Fruit fly (Drosophila melanogaster): ENCODE measurements around the gene CG32069.

The CG32069 gene

dm6 chr3L:11097982-11098663 is 35.7 kb upstream of the CG32069 start, which contains the start of the genes Irbp18 and APP-BP1:
Gene Irbp18 (minus strand): TSS chr3L:11098186.
Gene APP-BP1 (plus strand): TSS chr3L:11098412.
- peak; percentile 89 for TF ChIP-seq D1 (tag; optimal IDR thresholded peaks at IDR 0.05)
- peak; percentile 91 for TF ChIP-seq fd96Ca (GFP tag; IDR thresholded peaks at IDR 0.05)
- no peak for TF ChIP-seq CG13204 (GFP tag; optimal IDR thresholded peaks at IDR 0.05)
- TF ChIP-seq CG34367 (tag; optimal IDR thresholded peaks at IDR 0.05) = peak; percentile 91
- peak; percentile 89 for TF ChIP-seq CG32121 (GFP tag; IDR thresholded peaks at IDR 0.05)
- TF ChIP-seq Pif1A (GFP tag; optimal IDR thresholded peaks at IDR 0.05) = peak; percentile 96
- peak; percentile 93 for TF ChIP-seq CG8301 (tag; optimal IDR thresholded peaks at IDR 0.05)
- peak; percentile 76 for TF ChIP-seq CG12605 (GFP tag; IDR thresholded peaks at IDR 0.05)
- peak; percentile 72 for TF ChIP-seq CG10348 (GFP tag; IDR thresholded peaks at IDR 0.05)
- TF ChIP-seq CG14655 (GFP tag; optimal IDR thresholded peaks at IDR 0.05) = peak; percentile 94
- no peak for TF ChIP-seq EcR (GFP tag; optimal IDR thresholded peaks at IDR 0.05)
- TF ChIP-seq CG15710 (tag; optimal IDR thresholded peaks at IDR 0.05) = peak; percentile 90
- peak; percentile 77 for TF ChIP-seq rn (GFP tag; IDR thresholded peaks at IDR 0.05)
- peak; percentile 91 for TF ChIP-seq CG8159 (tag; optimal IDR thresholded peaks at IDR 0.05)
- peak; percentile 93 for TF ChIP-seq CG4496 (GFP tag; IDR thresholded peaks at IDR 0.05)
- peak; percentile 89 for TF ChIP-seq Ets98B (GFP tag; IDR thresholded peaks at IDR 0.05)
- peak; percentile 80 for TF ChIP-seq gl (tag; optimal IDR thresholded peaks at IDR 0.05)
- TF ChIP-seq Snoo (tag; optimal IDR thresholded peaks at IDR 0.05) = peak; percentile 93
- peak; percentile 89 for TF ChIP-seq CG17806 (tag; optimal IDR thresholded peaks at IDR 0.05)
- peak; percentile 91 for TF ChIP-seq CG9948 (tag; optimal IDR thresholded peaks at IDR 0.05)
- TF ChIP-seq Pif1B (GFP tag; optimal IDR thresholded peaks at IDR 0.05) = peak; percentile 94

- TF ChIP-seq gl (tag; optimal IDR thresholded peaks at IDR 0.05) = peak; percentile 93
- peak; percentile 76 for TF ChIP-seq CG8301 (tag; optimal IDR thresholded peaks at IDR 0.05)
- TF ChIP-seq CG12605 (GFP tag; IDR thresholded peaks at IDR 0.05) = peak; percentile 94
- TF ChIP-seq EcR (GFP tag; optimal IDR thresholded peaks at IDR 0.05) = no peak
- TF ChIP-seq fd96Ca (GFP tag; IDR thresholded peaks at IDR 0.05) = peak; percentile 82
- peak; percentile 69 for TF ChIP-seq CG32121 (GFP tag; IDR thresholded peaks at IDR 0.05)
- TF ChIP-seq CG14655 (GFP tag; optimal IDR thresholded peaks at IDR 0.05) = peak; percentile 74
- TF ChIP-seq CG17806 (tag; optimal IDR thresholded peaks at IDR 0.05) = peak; percentile 61
- TF ChIP-seq CG15710 (tag; optimal IDR thresholded peaks at IDR 0.05) = peak; percentile 61
- TF ChIP-seq Ets98B (GFP tag; IDR thresholded peaks at IDR 0.05) = peak; percentile 76
- TF ChIP-seq CG4496 (GFP tag; IDR thresholded peaks at IDR 0.05) = peak; percentile 83
- peak; percentile 42 for TF ChIP-seq Snoo (tag; optimal IDR thresholded peaks at IDR 0.05)
- TF ChIP-seq D1 (tag; optimal IDR thresholded peaks at IDR 0.05) = peak; percentile 69
- TF ChIP-seq CG9948 (tag; optimal IDR thresholded peaks at IDR 0.05) = peak; percentile 41
- peak; percentile 71 for TF ChIP-seq CG8159 (tag; optimal IDR thresholded peaks at IDR 0.05)
- TF ChIP-seq CG13204 (GFP tag; optimal IDR thresholded peaks at IDR 0.05) = peak; percentile 13
- 0 out of 2 replicates have a peak, but pooled peaks have one; percentile 6 for TF ChIP-seq rn (GFP tag; IDR thresholded peaks at IDR 0.05)
- TF ChIP-seq Pif1B (GFP tag; optimal IDR thresholded peaks at IDR 0.05) = peak; percentile 87
- TF ChIP-seq Pif1A (GFP tag; optimal IDR thresholded peaks at IDR 0.05) = peak; percentile 88
- no peak for TF ChIP-seq CG10348 (GFP tag; IDR thresholded peaks at IDR 0.05)
- TF ChIP-seq CG34367 (tag; optimal IDR thresholded peaks at IDR 0.05) = peak; percentile 51
Measured at dm6 chr3L:11096195-11096908, 33.9 kb upstream of the CG32069 start, which contains the start of the genes CG46439, Iyd and CG33947. Gene CG46439 (minus strand): TSS chr3L:11096245. Gene Iyd (minus strand): TSS chr3L:11096245. Gene CG33947 (plus strand): TSS chr3L:11096496.

DNA sequence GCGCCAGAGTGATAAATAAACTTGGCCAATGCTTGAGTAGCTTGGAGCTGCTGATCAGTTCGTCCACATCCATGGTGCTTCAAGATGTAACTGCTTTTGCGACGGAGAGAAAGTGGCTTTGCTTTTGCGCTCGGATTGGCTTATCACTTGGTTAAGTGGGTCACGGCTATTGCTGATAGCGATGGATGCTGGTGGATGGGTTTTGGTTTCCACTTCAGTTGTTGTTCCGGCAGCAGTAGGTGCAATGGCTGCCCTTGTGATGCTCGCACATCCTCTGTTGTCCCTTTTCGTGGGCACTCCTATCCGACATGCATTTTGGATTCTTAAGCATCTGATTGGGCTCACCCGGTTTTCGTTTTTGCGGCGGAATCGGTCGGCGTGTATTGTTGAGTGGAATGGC is 31.9 kb upstream of the CG32069 start:
- TF ChIP-seq EcR (GFP tag; optimal IDR thresholded peaks at IDR 0.05) (peak; percentile 56), Pif1B (GFP tag; optimal IDR thresholded peaks at IDR 0.05) (no peak), CG34367 (tag; optimal IDR thresholded peaks at IDR 0.05) (no peak), Pif1A (GFP tag; optimal IDR thresholded peaks at IDR 0.05) (no peak), CG8159 (tag; optimal IDR thresholded peaks at IDR 0.05) (no peak)

- TF ChIP-seq Ets98B (GFP tag; IDR thresholded peaks at IDR 0.05) (peak; percentile 77), Pif1B (GFP tag; optimal IDR thresholded peaks at IDR 0.05) (peak; percentile 44), rn (GFP tag; IDR thresholded peaks at IDR 0.05) (0 out of 2 replicates have a peak, but pooled peaks have one; percentile 10), CG10348 (GFP tag; IDR thresholded peaks at IDR 0.05) (no peak), fd96Ca (GFP tag; IDR thresholded peaks at IDR 0.05) (peak; percentile 69), Snoo (tag; optimal IDR thresholded peaks at IDR 0.05) (peak; percentile 20), CG15710 (tag; optimal IDR thresholded peaks at IDR 0.05) (peak; percentile 42), CG8159 (tag; optimal IDR thresholded peaks at IDR 0.05) (peak; percentile 41), gl (tag; optimal IDR thresholded peaks at IDR 0.05) (no peak), CG34367 (tag; optimal IDR thresholded peaks at IDR 0.05) (no peak), CG8301 (tag; optimal IDR thresholded peaks at IDR 0.05) (peak; percentile 5), EcR (GFP tag; optimal IDR thresholded peaks at IDR 0.05) (no peak), CG17806 (tag; optimal IDR thresholded peaks at IDR 0.05) (peak; percentile 14), Pif1A (GFP tag; optimal IDR thresholded peaks at IDR 0.05) (peak; percentile 44), CG32121 (GFP tag; IDR thresholded peaks at IDR 0.05) (peak; percentile 38; the same call in 1 of the 2 replicates), D1 (tag; optimal IDR thresholded peaks at IDR 0.05) (peak; percentile 57), CG4496 (GFP tag; IDR thresholded peaks at IDR 0.05) (peak; percentile 50; the same call in 2 of the 3 replicates), CG14655 (GFP tag; optimal IDR thresholded peaks at IDR 0.05) (peak; percentile 21), CG12605 (GFP tag; IDR thresholded peaks at IDR 0.05) (no peak)
Measured at dm6 chr3L:11093046-11093520, 30.7 kb upstream of the CG32069 start, which contains the start of gene JIL-1. Gene JIL-1 (minus strand): TSS chr3L:11093193.
